Fruit fly (Drosophila melanogaster): Measurements from ENCODE around the gene Ets65A.

DNA sequence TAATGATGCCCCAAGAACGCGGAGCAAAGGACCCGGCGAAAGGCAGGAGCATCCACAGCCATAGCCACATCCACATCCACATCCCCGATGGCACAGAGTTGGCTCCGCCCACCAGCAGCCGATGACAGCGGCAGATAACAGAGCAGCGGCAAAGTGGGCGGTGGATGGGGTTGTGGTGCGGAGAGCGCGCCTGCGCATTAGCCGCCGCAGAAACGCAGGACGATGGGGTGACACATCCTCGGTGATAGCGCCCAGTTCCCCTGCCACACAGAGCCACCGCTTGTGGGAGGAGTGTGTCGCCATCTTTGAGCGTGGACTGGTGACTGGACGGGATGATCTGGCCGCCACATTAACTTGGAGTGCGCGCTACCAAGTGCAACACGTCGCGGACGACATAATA is at the start of gene Ets65A:
- TF ChIP-seq CG8478 (optimal IDR thresholded peaks at IDR 0.05) (no peak), psq (optimal IDR thresholded peaks at IDR 0.05) (no peak), pan (optimal IDR thresholded peaks at IDR 0.05) (no peak), usp (GFP tag; optimal IDR thresholded peaks at IDR 0.05) (no peak)
